Worm (Caenorhabditis elegans) whole organism, mixed stage, embryonic: ENCODE results near the gene nhr-179.

ENCODE experiments used
- M03D4.4 ChIP-seq: sonication (generic microtip); optimal IDR thresholded peaks from 2 replicates; lab custom pipeline; 2017; ENCODE audit warnings: mild to moderate bottlenecking, missing genetic modification characterization, missing compliant biosample characterization
- bed-3 ChIP-seq: fragments of 200-800 bp; sonication (Bioruptor generic); optimal IDR thresholded peaks from 3 replicates; lab custom pipeline; 2018; ENCODE audit warnings: mild to moderate bottlenecking, missing genetic modification characterization, moderate library complexity, missing compliant biosample characterization
- ceh-43 ChIP-seq: fragments of 200-800 bp; sonication (Bioruptor generic); optimal IDR thresholded peaks from 2 replicates; lab custom pipeline; 2018; ENCODE audit warnings: mild to moderate bottlenecking, missing genetic modification characterization, moderate library complexity, missing compliant biosample characterization
- ceh-83 ChIP-seq: fragments of 200-800 bp; sonication (Bioruptor generic); optimal IDR thresholded peaks from 2 replicates; lab custom pipeline; 2018; ENCODE audit warnings: mild to moderate bottlenecking, missing genetic modification characterization, missing compliant biosample characterization
- ces-1 ChIP-seq: fragments of 150-350 bp; optimal IDR thresholded peaks from 2 replicates; lab custom pipeline; 2014; ENCODE audit warnings: missing biosample characterization, missing genetic modification reagents, missing genetic modification characterization
- cnd-1 ChIP-seq: fragments of 200-800 bp; sonication (Bioruptor generic); optimal IDR thresholded peaks from 2 replicates; lab custom pipeline; 2018; ENCODE audit warnings: mild to moderate bottlenecking, missing genetic modification characterization, missing compliant biosample characterization
- ham-2 ChIP-seq: fragments of 200-800 bp; sonication (Bioruptor generic); optimal IDR thresholded peaks from 2 replicates; lab custom pipeline; 2018; ENCODE audit warnings: mild to moderate bottlenecking, missing genetic modification characterization, missing compliant biosample characterization
- hlh-1 ChIP-seq: fragments of 150-350 bp; optimal IDR thresholded peaks from 2 replicates; lab custom pipeline; 2014; ENCODE audit warnings: missing biosample characterization, missing genetic modification reagents, missing genetic modification characterization
- lin-13 ChIP-seq: fragments of 150-350 bp; optimal IDR thresholded peaks from 2 replicates; lab custom pipeline; 2014; ENCODE audit warnings: missing biosample characterization, missing genetic modification characterization
- lin-32 ChIP-seq: fragments of 200-800 bp; sonication (Bioruptor generic); optimal IDR thresholded peaks from 2 replicates; lab custom pipeline; 2018; ENCODE audit warnings: mild to moderate bottlenecking, missing genetic modification characterization, missing compliant biosample characterization
- lsy-2 ChIP-seq: fragments of 150-350 bp; optimal IDR thresholded peaks from 2 replicates; lab custom pipeline; 2014; ENCODE audit warnings: missing biosample characterization, missing genetic modification characterization
- mab-5 ChIP-seq: fragments of 150-350 bp; optimal IDR thresholded peaks from 2 replicates; lab custom pipeline; 2014; ENCODE audit warnings: missing biosample characterization, missing genetic modification characterization
- mep-1 ChIP-seq: fragments of 150-350 bp; optimal IDR thresholded peaks from 2 replicates; lab custom pipeline; 2017; ENCODE audit warnings: missing biosample characterization, missing genetic modification reagents, missing genetic modification characterization, inconsistent platforms
- mls-2 ChIP-seq: sonication (generic microtip); optimal IDR thresholded peaks from 2 replicates; lab custom pipeline; 2016; ENCODE audit warnings: mild to moderate bottlenecking, missing genetic modification characterization, moderate library complexity, missing compliant biosample characterization
- nhr-2 ChIP-seq: fragments of 150-350 bp; optimal IDR thresholded peaks from 2 replicates; lab custom pipeline; 2014; ENCODE audit warnings: missing biosample characterization, missing genetic modification characterization
- nhr-28 ChIP-seq: fragments of 150-350 bp; optimal IDR thresholded peaks from 2 replicates; lab custom pipeline; 2014; ENCODE audit warnings: missing biosample characterization, missing genetic modification characterization
- nhr-76 ChIP-seq: sonication (generic microtip); optimal IDR thresholded peaks from 2 replicates; lab custom pipeline; 2017; ENCODE audit warnings: missing biosample characterization, missing genetic modification characterization
- pha-4 ChIP-seq: fragments of 150-350 bp; optimal IDR thresholded peaks from 2 replicates; lab custom pipeline; 2018; ENCODE audit warnings: missing biosample characterization, missing genetic modification reagents, missing genetic modification characterization
- sptf-1 ChIP-seq: sonication (generic microtip); optimal IDR thresholded peaks from 2 replicates; lab custom pipeline; 2017; ENCODE audit warnings: mild to moderate bottlenecking, missing genetic modification characterization, moderate library complexity, missing compliant biosample characterization
- unc-120 ChIP-seq: sonication (generic microtip); optimal IDR thresholded peaks from 2 replicates; lab custom pipeline; 2017; ENCODE audit warnings: missing genetic modification characterization, missing compliant biosample characterization; ENCODE audit not compliant: poor library complexity, severe bottlenecking
- unc-39 ChIP-seq: fragments of 150-350 bp; optimal IDR thresholded peaks from 2 replicates; lab custom pipeline; 2014; ENCODE audit warnings: missing biosample characterization, missing genetic modification characterization
- unc-62 ChIP-seq: fragments of 150-350 bp; optimal IDR thresholded peaks from 2 replicates; lab custom pipeline; 2014; ENCODE audit warnings: missing biosample characterization, missing genetic modification reagents, missing genetic modification characterization
- zip-8 ChIP-seq: fragments of 150-350 bp; optimal IDR thresholded peaks from 2 replicates; lab custom pipeline; 2014; ENCODE audit warnings: missing biosample characterization, missing genetic modification characterization
- ztf-11 ChIP-seq: fragments of 150-350 bp; optimal IDR thresholded peaks from 2 replicates; lab custom pipeline; 2014; ENCODE audit warnings: missing biosample characterization, missing genetic modification characterization

Gene nhr-179

ce11 chrV:1583242-1583641 is 35.4 kb downstream of the nhr-179 start:
- TF ChIP-seq cnd-1 (tag; lab: Kevin White, UChicago) (peak; percentile 18), sptf-1 (tag; lab: Kevin White, UChicago) (no peak)

ce11 chrV:1579790-1580189 is 38.9 kb downstream of the nhr-179 start:
- no peak for TF ChIP-seq mls-2 (tag; lab: Kevin White, UChicago)
- TF ChIP-seq hlh-1 (tag; lab: Kevin White, UChicago): no peak
- no peak for TF ChIP-seq nhr-28 (tag; lab: Kevin White, UChicago)
- no peak for TF ChIP-seq unc-120
- TF ChIP-seq nhr-76 (tag; lab: Kevin White, UChicago): no peak

ce11 chrV:1578572-1579230 is 40.0 kb downstream of the nhr-179 start:
- TF ChIP-seq zip-8 (tag; lab: Kevin White, UChicago): peak; percentile 87
- no peak for TF ChIP-seq pha-4 (tag; lab: Kevin White, UChicago)
- TF ChIP-seq ztf-11: peak; percentile 34
- peak; percentile 88 for TF ChIP-seq nhr-2 (tag; lab: Kevin White, UChicago)
- peak; percentile 23 for TF ChIP-seq M03D4.4
- TF ChIP-seq ham-2 (GFP tag; lab: Kevin White, UChicago): peak; percentile 65
- peak; percentile 26 for TF ChIP-seq cnd-1 (tag; lab: Kevin White, UChicago)
- TF ChIP-seq unc-39 (tag; lab: Kevin White, UChicago): no peak

- TF ChIP-seq ceh-43 (GFP tag; lab: Kevin White, UChicago) (peak; percentile 24), lsy-2 (tag; lab: Kevin White, UChicago) (no peak), M03D4.4 (peak; percentile 49), nhr-2 (tag; lab: Kevin White, UChicago) (peak; percentile 72), ceh-83 (peak; percentile 32)
Measured at ce11 chrV:1577092-1577709, 41.5 kb downstream of the nhr-179 start.

DNA sequence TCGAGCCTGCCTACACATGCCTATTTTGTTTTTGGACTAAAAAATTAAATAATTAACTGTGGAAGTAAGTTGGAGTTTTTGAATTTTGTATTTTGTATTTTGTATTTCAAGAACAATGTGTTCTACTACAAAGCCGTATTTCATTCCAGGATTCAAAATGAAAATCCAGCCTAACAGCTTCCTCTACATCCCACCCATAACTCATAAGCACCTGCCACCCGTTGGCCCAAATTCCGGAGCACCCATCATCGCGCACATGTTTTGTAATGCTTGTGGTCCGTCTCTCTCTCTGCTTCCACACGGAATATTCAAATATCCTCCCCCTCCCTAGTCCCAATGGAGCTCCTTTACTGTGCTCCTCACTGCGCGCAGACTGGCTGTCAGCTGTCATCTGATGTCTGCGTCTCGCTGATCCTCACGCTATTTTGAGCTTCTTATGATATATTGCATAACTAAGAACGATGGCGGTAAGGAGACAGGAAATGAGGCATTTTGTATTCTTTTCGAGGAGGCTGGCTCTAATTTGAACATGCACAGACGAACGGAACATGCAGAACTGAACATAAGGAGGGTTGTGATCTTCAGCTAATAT is 43.1 kb downstream of the nhr-179 start:
- TF ChIP-seq unc-62 (GFP tag; lab: Kevin White, UChicago) (peak; percentile 86), M03D4.4 (peak; percentile 44), ces-1 (GFP tag; lab: Kevin White, UChicago) (no peak), unc-120 (peak; percentile 46), ztf-11 (no peak), lin-32 (GFP tag; lab: Kevin White, UChicago) (peak; percentile 52), lin-13 (tag; lab: Kevin White, UChicago) (peak; percentile 36), mab-5 (peak; percentile 8), ceh-43 (GFP tag; lab: Kevin White, UChicago) (no peak), mep-1 (tag; lab: Kevin White, UChicago) (peak; percentile 37), cnd-1 (tag; lab: Kevin White, UChicago) (peak; percentile 91), bed-3 (GFP tag; lab: Kevin White, UChicago) (no peak), hlh-1 (tag; lab: Kevin White, UChicago) (peak; percentile 98)

DNA sequence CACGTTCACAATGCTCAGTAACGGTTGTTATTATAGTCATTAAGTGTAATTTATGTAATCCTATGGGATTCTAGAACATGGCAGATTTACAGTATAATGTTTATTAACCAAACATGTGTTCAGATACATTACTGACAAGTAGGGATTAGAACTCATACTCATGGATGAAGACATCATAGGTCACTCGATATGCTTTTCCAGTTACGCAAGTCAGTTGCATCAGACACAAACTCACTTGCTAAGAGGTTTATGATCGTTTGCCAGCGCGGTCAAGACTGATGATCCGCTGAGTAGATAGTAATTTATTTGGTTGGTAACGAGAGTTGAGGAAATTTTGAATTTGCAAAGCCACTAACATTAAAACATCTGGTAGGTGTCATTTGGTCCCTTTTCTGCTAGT is 44.1 kb downstream of the nhr-179 start:
- TF ChIP-seq zip-8 (tag; lab: Kevin White, UChicago) (peak; percentile 57), nhr-2 (tag; lab: Kevin White, UChicago) (peak; percentile 91), hlh-1 (tag; lab: Kevin White, UChicago) (no peak), ceh-43 (GFP tag; lab: Kevin White, UChicago) (no peak)
- TF ChIP-seq, all 35 proteins: peak for 2

- no peak for TF ChIP-seq lin-13 (tag; lab: Kevin White, UChicago)
- peak; percentile 66 for TF ChIP-seq nhr-2 (tag; lab: Kevin White, UChicago)
- peak; percentile 4 for TF ChIP-seq hlh-1 (tag; lab: Kevin White, UChicago)
- TF ChIP-seq unc-62 (GFP tag; lab: Kevin White, UChicago): peak; percentile 18
- peak; percentile 62 for TF ChIP-seq cnd-1 (tag; lab: Kevin White, UChicago)
- TF ChIP-seq lin-32 (GFP tag; lab: Kevin White, UChicago): peak; percentile 99
Measured at ce11 chrV:1572585-1572984, 46.1 kb downstream of the nhr-179 start.
